Worm (Caenorhabditis elegans): ENCODE results near the gene arrd-17.

The arrd-17 gene

ce11 chrIII:13624226-13624625, 6.4 kb downstream of the arrd-17 start, which contains the start of gene taf-9 (continued):
- TF ChIP-seq duxl-1 (tag; optimal IDR thresholded peaks at IDR 0.05; ENCODE audit: poor library complexity) (no peak), mes-2 (tag; optimal IDR thresholded peaks at IDR 0.05; ENCODE audit: poor library complexity, severe bottlenecking) (no peak), ZK337.2 (GFP tag; IDR thresholded peaks at IDR 0.05) (no peak), nhr-28 (tag; optimal IDR thresholded peaks at IDR 0.05) (no peak), dmd-6 (GFP tag; IDR thresholded peaks at IDR 0.05) (no peak), ama-1 (optimal IDR thresholded peaks at IDR 0.05) (peak; percentile 75), egl-43 (GFP tag; IDR thresholded peaks at IDR 0.05) (0 out of 2 replicates have a peak, but pooled peaks have one; percentile 53), zag-1 (tag; optimal IDR thresholded peaks at IDR 0.05) (no peak), fkh-10 (GFP tag; optimal IDR thresholded peaks at IDR 0.05) (no peak), set-16 (GFP tag; IDR thresholded peaks at IDR 0.05) (no peak), Y105C5A.15 (GFP tag; IDR thresholded peaks at IDR 0.05) (no peak), gei-8 (GFP tag; optimal IDR thresholded peaks at IDR 0.05) (no peak), ceh-20 (GFP tag; IDR thresholded peaks at IDR 0.05) (0 out of 2 replicates have a peak, but pooled peaks have one; percentile 22), T20F7.1 (GFP tag; optimal IDR thresholded peaks at IDR 0.05) (no peak), pha-4 (GFP tag; IDR thresholded peaks at IDR 0.05) (no peak), pha-4 (tag; optimal IDR thresholded peaks at IDR 0.05) (no peak), dve-1 (tag; optimal IDR thresholded peaks at IDR 0.05; ENCODE audit: insufficient read depth) (peak; percentile 9), nhr-10 (tag; optimal IDR thresholded peaks at IDR 0.05) (no peak), dmd-8 (GFP tag; IDR thresholded peaks at IDR 0.05) (no peak), dmd-9 (GFP tag; IDR thresholded peaks at IDR 0.05) (no peak), php-3 (GFP tag; IDR thresholded peaks at IDR 0.05) (0 out of 2 replicates have a peak, but pooled peaks have one; percentile 9), spr-1 (tag; optimal IDR thresholded peaks at IDR 0.05) (no peak), F49E8.2 (tag; optimal IDR thresholded peaks at IDR 0.05; ENCODE audit: borderline replicate concordance) (no peak), R02D3.7 (tag; optimal IDR thresholded peaks at IDR 0.05) (no peak), dpl-1 (GFP tag; optimal IDR thresholded peaks at IDR 0.05) (no peak), saeg-2 (GFP tag; IDR thresholded peaks at IDR 0.05) (no peak), daf-19 (GFP tag; conservative IDR thresholded peaks at IDR 0.05) (no peak), nhr-25 (tag; optimal IDR thresholded peaks at IDR 0.05; ENCODE audit: borderline replicate concordance, insufficient read depth) (no peak), spr-3 (GFP tag; optimal IDR thresholded peaks at IDR 0.05) (no peak), nhr-111 (GFP tag; optimal IDR thresholded peaks at IDR 0.05) (no peak), lin-38 (GFP tag; IDR thresholded peaks at IDR 0.05) (peak; percentile 51), nhr-11 (tag; optimal IDR thresholded peaks at IDR 0.05) (no peak), unc-130 (GFP tag; optimal IDR thresholded peaks at IDR 0.05) (no peak)

DNA sequence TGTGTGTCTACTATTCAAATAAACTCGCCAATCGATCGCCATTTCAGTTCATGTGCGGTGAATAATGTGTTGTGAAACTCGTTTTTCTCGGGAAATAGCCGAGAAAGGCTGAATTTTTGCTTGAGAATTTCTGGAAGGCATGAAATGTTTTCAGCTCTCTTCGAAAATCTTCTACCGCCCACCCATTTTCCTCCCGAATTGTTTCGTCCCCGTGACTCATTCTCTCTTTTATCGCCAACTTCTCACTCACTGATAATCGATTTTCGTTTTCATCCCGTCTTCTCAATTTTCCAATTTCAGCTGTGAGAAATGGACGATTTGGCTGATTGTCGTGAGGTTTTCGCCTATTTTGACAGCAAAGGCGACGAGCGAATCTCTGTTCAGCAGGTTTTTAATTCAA, 7.6 kb downstream of the arrd-17 start, which contains the start of gene mlc-5:
Gene mlc-5 (plus strand): TSS at position 301 of the 400 bp plus-strand sequence.
- TF ChIP-seq nhr-237 (tag; optimal IDR thresholded peaks at IDR 0.05) (no peak), aha-1 (tag) (peak; percentile 41), nhr-6 (tag; optimal IDR thresholded peaks at IDR 0.05) (no peak), ama-1 (optimal IDR thresholded peaks at IDR 0.05) (no peak), sdz-12 (GFP tag; optimal IDR thresholded peaks at IDR 0.05) (no peak), F49E8.2 (tag; optimal IDR thresholded peaks at IDR 0.05; ENCODE audit: borderline replicate concordance) (no peak)

ce11 chrIII:13622268-13622667, 8.3 kb downstream of the arrd-17 start, which contains the start of gene hip-1:
TSS of gene hip-1 (minus strand) at chrIII:13622492.
- TF ChIP-seq lin-38 (GFP tag; IDR thresholded peaks at IDR 0.05) (peak; percentile 63), hlh-30 (tag; optimal IDR thresholded peaks at IDR 0.05; ENCODE audit: insufficient read depth) (peak; percentile 80), daf-16 (GFP tag; optimal IDR thresholded peaks at IDR 0.05) (no peak), daf-16 (tag; optimal IDR thresholded peaks at IDR 0.05) (peak; percentile 71), dmd-9 (GFP tag; IDR thresholded peaks at IDR 0.05) (peak; percentile 53; the same call in 1 of the 2 replicates), hif-1 (tag; optimal IDR thresholded peaks at IDR 0.05) (peak in 1 of 2 experiments; percentile 12), ztf-7 (tag; optimal IDR thresholded peaks at IDR 0.05) (no peak), nhr-25 (tag; optimal IDR thresholded peaks at IDR 0.05; ENCODE audit: borderline replicate concordance, insufficient read depth) (no peak), ama-1 (optimal IDR thresholded peaks at IDR 0.05) (peak; percentile 9), F26F4.8 (GFP tag; conservative IDR thresholded peaks at IDR 0.05) (no peak), egl-43 (GFP tag; IDR thresholded peaks at IDR 0.05) (no peak), mep-1 (tag; optimal IDR thresholded peaks at IDR 0.05) (peak; percentile 46), dve-1 (tag; optimal IDR thresholded peaks at IDR 0.05; ENCODE audit: insufficient read depth) (peak; percentile 51), Y105C5A.15 (GFP tag; IDR thresholded peaks at IDR 0.05) (no peak), nhr-77 (tag; optimal IDR thresholded peaks at IDR 0.05) (no peak), sdz-12 (GFP tag; optimal IDR thresholded peaks at IDR 0.05) (no peak), dpl-1 (GFP tag; optimal IDR thresholded peaks at IDR 0.05) (peak; percentile 75), hmg-1.1 (GFP tag; IDR thresholded peaks at IDR 0.05) (peak; percentile 28; the same call in 1 of the 2 replicates), lsy-2 (tag; optimal IDR thresholded peaks at IDR 0.05) (peak in 1 of 2 experiments; percentile 61), mes-2 (tag; optimal IDR thresholded peaks at IDR 0.05; ENCODE audit: poor library complexity, severe bottlenecking) (peak; percentile 50), unc-130 (GFP tag; optimal IDR thresholded peaks at IDR 0.05) (peak; percentile 7)

All from whole organism, L4 larva.